Worm (Caenorhabditis elegans): ENCODE measurements around the gene dna-2.

The dna-2 gene

DNA sequence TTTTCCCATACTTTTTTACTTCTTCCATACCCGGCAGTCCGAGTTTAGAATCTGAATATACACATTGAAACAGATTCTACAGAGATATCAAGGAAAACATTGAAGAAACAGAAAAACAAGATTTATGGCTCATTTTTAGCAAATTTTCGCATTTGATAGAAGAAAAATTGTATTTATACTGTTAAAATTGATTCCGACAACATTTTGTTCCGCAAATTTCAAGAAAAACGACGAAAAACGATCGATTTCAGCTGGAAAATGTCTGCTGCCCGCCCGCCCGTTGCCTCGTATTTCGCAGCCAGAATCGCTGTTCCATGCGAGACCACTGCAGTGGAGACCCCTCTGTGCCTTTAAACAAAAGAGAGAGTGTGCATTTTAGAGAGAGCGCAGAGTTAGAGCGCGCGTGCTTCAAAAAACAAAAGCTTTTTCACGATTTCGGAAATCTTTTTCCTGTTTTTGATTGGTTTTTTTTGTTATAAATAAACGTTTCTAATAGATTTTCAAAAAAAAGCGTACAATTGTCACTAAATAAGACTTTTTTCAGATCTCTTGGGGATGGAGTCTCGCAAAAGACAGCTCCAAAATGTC is at the start of gene dna-2, which contains the start of gene patr-1:
Gene dna-2 (plus strand): TSS at position 538 of the 588 bp plus-strand sequence.
Gene patr-1 (minus strand): TSS at position 51 of the 588 bp plus-strand sequence.
- TF ChIP-seq unc-130 (GFP tag; optimal IDR thresholded peaks at IDR 0.05) (no peak), nhr-179 (tag; optimal IDR thresholded peaks at IDR 0.05) (no peak), let-607 (tag; optimal IDR thresholded peaks at IDR 0.05) (no peak), mxl-1 (tag; optimal IDR thresholded peaks at IDR 0.05) (no peak), ceh-100 (GFP tag; IDR thresholded peaks at IDR 0.05) (no peak), egl-18 (GFP tag; IDR thresholded peaks at IDR 0.05) (no peak), efl-1 (GFP tag; optimal IDR thresholded peaks at IDR 0.05) (peak; percentile 59), lin-35 (GFP tag; optimal IDR thresholded peaks at IDR 0.05) (peak in 1 of 3 experiments; percentile 50), nfyb-1 (GFP tag; IDR thresholded peaks at IDR 0.05) (no peak), rec-8 (tag; optimal IDR thresholded peaks at IDR 0.05) (no peak), Y95B8A.8 (GFP tag; IDR thresholded peaks at IDR 0.05) (no peak), D2030.7 (GFP tag; IDR thresholded peaks at IDR 0.05) (peak; percentile 43), ama-1 (optimal IDR thresholded peaks at IDR 0.05) (no peak), ama-1 (GFP tag; optimal IDR thresholded peaks at IDR 0.05) (no peak), F49E8.2 (tag; optimal IDR thresholded peaks at IDR 0.05; ENCODE audit: insufficient read depth) (no peak), tbx-9 (tag; optimal IDR thresholded peaks at IDR 0.05; ENCODE audit: borderline replicate concordance) (no peak), sptf-2 (GFP tag; optimal IDR thresholded peaks at IDR 0.05) (no peak), athp-1 (tag; optimal IDR thresholded peaks at IDR 0.05) (no peak), K12H6.12 (tag; optimal IDR thresholded peaks at IDR 0.05) (no peak), lir-1 (GFP tag; conservative IDR thresholded peaks at IDR 0.05) (no peak), ccch-3 (GFP tag; optimal IDR thresholded peaks at IDR 0.05) (no peak), mcd-1 (GFP tag; IDR thresholded peaks at IDR 0.05) (peak; percentile 61), let-526 (GFP tag; IDR thresholded peaks at IDR 0.05) (no peak), dpff-1 (tag; optimal IDR thresholded peaks at IDR 0.05) (no peak), rpc-1 (optimal IDR thresholded peaks at IDR 0.05) (no peak), rpc-1 (tag; optimal IDR thresholded peaks at IDR 0.05) (no peak), xnd-1 (tag; optimal IDR thresholded peaks at IDR 0.05) (no peak), hlh-26 (GFP tag; conservative IDR thresholded peaks at IDR 0.05) (no peak), F52B5.7 (tag; optimal IDR thresholded peaks at IDR 0.05) (no peak), dox-1 (GFP tag; IDR thresholded peaks at IDR 0.05) (peak; percentile 80), attf-5 (GFP tag; optimal IDR thresholded peaks at IDR 0.05) (peak; percentile 70), F39B2.1 (GFP tag; IDR thresholded peaks at IDR 0.05) (no peak), egrh-3 (GFP tag; IDR thresholded peaks at IDR 0.05) (no peak), F22D6.2 (tag; optimal IDR thresholded peaks at IDR 0.05) (no peak), madf-8 (GFP tag; conservative IDR thresholded peaks at IDR 0.05) (no peak), lsy-27 (tag; optimal IDR thresholded peaks at IDR 0.05; ENCODE audit: borderline replicate concordance, insufficient read depth) (no peak), mel-28 (tag; optimal IDR thresholded peaks at IDR 0.05; ENCODE audit: borderline replicate concordance) (no peak), T07F8.4 (tag; optimal IDR thresholded peaks at IDR 0.05) (no peak), die-1 (tag; optimal IDR thresholded peaks at IDR 0.05) (no peak), F10E7.11 (tag; optimal IDR thresholded peaks at IDR 0.05) (no peak), nfya-1 (tag; optimal IDR thresholded peaks at IDR 0.05; ENCODE audit: borderline replicate concordance, insufficient read depth) (no peak), ztf-6 (GFP tag; IDR thresholded peaks at IDR 0.05) (no peak), ztf-22 (GFP tag; optimal IDR thresholded peaks at IDR 0.05) (no peak), snpc-1.3 (tag; optimal IDR thresholded peaks at IDR 0.05; ENCODE audit: insufficient read depth) (no peak), dpl-1 (GFP tag; optimal IDR thresholded peaks at IDR 0.05) (peak; percentile 53), sea-2 (GFP tag; IDR thresholded peaks at IDR 0.05) (no peak), ceh-58 (GFP tag; IDR thresholded peaks at IDR 0.05) (no peak), repo-1 (tag; optimal IDR thresholded peaks at IDR 0.05) (no peak), hlh-12 (tag; optimal IDR thresholded peaks at IDR 0.05) (no peak)

Measured in whole organism, young adult.